Worm (Caenorhabditis elegans) whole organism, late embryonic: Measurements from ENCODE around the gene zip-1.

Experiments
- C08G9.2 ChIP-seq: sonication (generic microtip); optimal IDR thresholded peaks from 2 replicates; lab custom pipeline; 2016; ENCODE audit warnings: mild to moderate bottlenecking, missing genetic modification characterization, moderate library complexity, missing compliant biosample characterization
- C38D4.7 ChIP-seq: fragments of 200-800 bp; sonication (Bioruptor generic); optimal IDR thresholded peaks from 2 replicates; lab custom pipeline; 2018; ENCODE audit warnings: mild to moderate bottlenecking, missing genetic modification characterization, moderate library complexity, missing compliant biosample characterization
- F13H6.1 ChIP-seq: sonication (generic microtip); optimal IDR thresholded peaks from 2 replicates; lab custom pipeline; 2016; ENCODE audit warnings: missing genetic modification characterization, missing compliant biosample characterization
- K02D7.2 ChIP-seq: sonication (generic microtip); optimal IDR thresholded peaks from 2 replicates; lab custom pipeline; 2017; ENCODE audit warnings: mild to moderate bottlenecking, missing genetic modification characterization, missing compliant biosample characterization
- ahr-1 ChIP-seq: sonication (generic microtip); optimal IDR thresholded peaks from 2 replicates; lab custom pipeline; 2016; ENCODE audit warnings: missing genetic modification characterization, missing compliant biosample characterization
- ama-1 ChIP-seq: fragments of 150-350 bp; optimal IDR thresholded peaks from 2 replicates; lab custom pipeline; 2014
- ceh-14 ChIP-seq: sonication (generic microtip); optimal IDR thresholded peaks from 2 replicates; lab custom pipeline; 2016; ENCODE audit warnings: missing genotype, missing genetic modification characterization, missing compliant biosample characterization
- ceh-18 ChIP-seq: sonication (generic microtip); optimal IDR thresholded peaks from 2 replicates; lab custom pipeline; 2016; ENCODE audit warnings: missing genetic modification characterization, missing compliant biosample characterization
- ceh-19 ChIP-seq: fragments of 200-800 bp; sonication (Bioruptor generic); optimal IDR thresholded peaks from 2 replicates; lab custom pipeline; 2018; ENCODE audit warnings: mild to moderate bottlenecking, missing genetic modification characterization, missing compliant biosample characterization
- ceh-2 ChIP-seq: sonication (generic microtip); optimal IDR thresholded peaks from 2 replicates; lab custom pipeline; 2016; ENCODE audit warnings: missing genotype, missing genetic modification characterization, missing compliant biosample characterization
- ceh-24 ChIP-seq: sonication (generic microtip); optimal IDR thresholded peaks from 2 replicates; lab custom pipeline; 2016; ENCODE audit warnings: mild to moderate bottlenecking, missing genetic modification characterization, missing compliant biosample characterization
- ceh-30 ChIP-seq: fragments of 150-350 bp; optimal IDR thresholded peaks from 2 replicates; lab custom pipeline; 2014; ENCODE audit warnings: missing biosample characterization, missing genetic modification characterization
- ceh-31 ChIP-seq: sonication (generic microtip); optimal IDR thresholded peaks from 2 replicates; lab custom pipeline; 2016; ENCODE audit warnings: missing genetic modification characterization, missing compliant biosample characterization
- ceh-45 ChIP-seq: fragments of 200-800 bp; sonication (Bioruptor generic); IDR thresholded peaks from 2 replicates; pipeline ENCODE4 v1.3.6; 2022; ENCODE audit warnings: missing genetic modification reagents, missing genetic modification characterization, missing compliant biosample characterization
- ceh-6 ChIP-seq: fragments of 200-800 bp; sonication (Bioruptor generic); optimal IDR thresholded peaks from 2 replicates; lab custom pipeline; 2018; ENCODE audit warnings: mild to moderate bottlenecking, missing genetic modification characterization, missing compliant biosample characterization
- dve-1 ChIP-seq: sonication (generic microtip); optimal IDR thresholded peaks from 2 replicates; lab custom pipeline; 2017; ENCODE audit warnings: antibody characterized with exemption, mild to moderate bottlenecking, missing genetic modification characterization, missing compliant biosample characterization
- ets-4 ChIP-seq: sonication (generic microtip); optimal IDR thresholded peaks from 2 replicates; lab custom pipeline; 2016; ENCODE audit warnings: missing genetic modification characterization, missing compliant biosample characterization
- eyg-1 ChIP-seq: sonication (generic microtip); optimal IDR thresholded peaks from 2 replicates; lab custom pipeline; 2016; ENCODE audit warnings: missing genotype, missing genetic modification characterization, missing compliant biosample characterization
- fax-1 ChIP-seq: sonication (generic microtip); optimal IDR thresholded peaks from 2 replicates; lab custom pipeline; 2016; ENCODE audit warnings: missing genotype, missing genetic modification characterization, missing compliant biosample characterization
- fkh-6 ChIP-seq: sonication (generic microtip); optimal IDR thresholded peaks from 2 replicates; lab custom pipeline; 2016; ENCODE audit warnings: missing genetic modification characterization, missing compliant biosample characterization
- hlh-13 ChIP-seq: fragments of 200-800 bp; sonication (Bioruptor generic); optimal IDR thresholded peaks from 2 replicates; lab custom pipeline; 2018; ENCODE audit warnings: mild to moderate bottlenecking, missing genetic modification characterization, missing compliant biosample characterization
- hlh-15 ChIP-seq: sonication (generic microtip); optimal IDR thresholded peaks from 2 replicates; lab custom pipeline; 2016; ENCODE audit warnings: missing genetic modification characterization, missing compliant biosample characterization
- hlh-6 ChIP-seq: sonication (generic microtip); optimal IDR thresholded peaks from 2 replicates; lab custom pipeline; 2016; ENCODE audit warnings: missing genotype, missing genetic modification characterization, missing compliant biosample characterization
- hlh-8 ChIP-seq: sonication (generic microtip); optimal IDR thresholded peaks from 2 replicates; lab custom pipeline; 2016; ENCODE audit warnings: missing genotype, missing genetic modification characterization, missing compliant biosample characterization
- lim-6 ChIP-seq: sonication (generic microtip); optimal IDR thresholded peaks from 2 replicates; lab custom pipeline; 2016; ENCODE audit warnings: missing genetic modification characterization, missing compliant biosample characterization
- lin-11 ChIP-seq: fragments of 200-800 bp; sonication (Bioruptor generic); optimal IDR thresholded peaks from 2 replicates; lab custom pipeline; 2018; ENCODE audit warnings: mild to moderate bottlenecking, missing genetic modification characterization, missing compliant biosample characterization
- madf-2 ChIP-seq: sonication (generic microtip); optimal IDR thresholded peaks from 2 replicates; lab custom pipeline; 2017; ENCODE audit warnings: missing genetic modification characterization, missing compliant biosample characterization
- mec-3 ChIP-seq: sonication (generic microtip); optimal IDR thresholded peaks from 2 replicates; lab custom pipeline; 2016; ENCODE audit warnings: borderline replicate concordance, missing genetic modification characterization, missing compliant biosample characterization
- nhr-11 ChIP-seq: fragments of 150-350 bp; optimal IDR thresholded peaks from 2 replicates; lab custom pipeline; 2014; ENCODE audit warnings: missing biosample characterization, missing genetic modification characterization
- nhr-232 ChIP-seq: sonication (generic microtip); optimal IDR thresholded peaks from 2 replicates; lab custom pipeline; 2016; ENCODE audit warnings: missing genetic modification characterization, missing compliant biosample characterization
- odd-2 ChIP-seq: sonication (generic microtip); optimal IDR thresholded peaks from 2 replicates; lab custom pipeline; 2017; ENCODE audit warnings: antibody characterized with exemption, mild to moderate bottlenecking, missing genetic modification characterization, missing compliant biosample characterization
- pag-3 ChIP-seq: sonication (generic microtip); optimal IDR thresholded peaks from 2 replicates; lab custom pipeline; 2016; ENCODE audit warnings: missing compliant biosample characterization, missing genetic modification characterization, borderline replicate concordance
- pax-1 ChIP-seq: fragments of 150-350 bp; optimal IDR thresholded peaks from 2 replicates; lab custom pipeline; 2014; ENCODE audit warnings: missing biosample characterization, missing genetic modification characterization
- pha-4 ChIP-seq: fragments of 150-350 bp; optimal IDR thresholded peaks from 2 replicates; lab custom pipeline; 2018; ENCODE audit warnings: missing biosample characterization, missing genetic modification reagents, missing genetic modification characterization
- pqm-1 ChIP-seq: sonication (generic microtip); optimal IDR thresholded peaks from 2 replicates; lab custom pipeline; 2016; ENCODE audit warnings: missing genetic modification characterization, missing compliant biosample characterization
- pros-1 ChIP-seq: fragments of 150-350 bp; optimal IDR thresholded peaks from 2 replicates; lab custom pipeline; 2014; ENCODE audit warnings: missing biosample characterization, missing genetic modification reagents, missing genetic modification characterization
- rnt-1 ChIP-seq: sonication (generic microtip); optimal IDR thresholded peaks from 2 replicates; lab custom pipeline; 2016; ENCODE audit warnings: missing genetic modification characterization, missing compliant biosample characterization
- sox-4 ChIP-seq: sonication (generic microtip); optimal IDR thresholded peaks from 2 replicates; lab custom pipeline; 2017; ENCODE audit warnings: mild to moderate bottlenecking, missing genetic modification characterization, inconsistent platforms, missing compliant biosample characterization
- syd-9 ChIP-seq: sonication (generic microtip); optimal IDR thresholded peaks from 2 replicates; lab custom pipeline; 2016; ENCODE audit warnings: mild to moderate bottlenecking, missing genetic modification characterization, moderate library complexity, missing compliant biosample characterization
- ttx-3 ChIP-seq: sonication (generic microtip); optimal IDR thresholded peaks from 2 replicates; lab custom pipeline; 2016; ENCODE audit warnings: missing genetic modification reagents, missing genetic modification characterization, missing compliant biosample characterization
- unc-86 ChIP-seq: sonication (generic microtip); optimal IDR thresholded peaks from 2 replicates; lab custom pipeline; 2016; ENCODE audit warnings: missing genetic modification characterization, missing compliant biosample characterization
- zip-5 ChIP-seq: sonication (generic microtip); optimal IDR thresholded peaks from 2 replicates; lab custom pipeline; 2016; ENCODE audit warnings: missing genetic modification characterization, missing compliant biosample characterization

Gene zip-1

DNA sequence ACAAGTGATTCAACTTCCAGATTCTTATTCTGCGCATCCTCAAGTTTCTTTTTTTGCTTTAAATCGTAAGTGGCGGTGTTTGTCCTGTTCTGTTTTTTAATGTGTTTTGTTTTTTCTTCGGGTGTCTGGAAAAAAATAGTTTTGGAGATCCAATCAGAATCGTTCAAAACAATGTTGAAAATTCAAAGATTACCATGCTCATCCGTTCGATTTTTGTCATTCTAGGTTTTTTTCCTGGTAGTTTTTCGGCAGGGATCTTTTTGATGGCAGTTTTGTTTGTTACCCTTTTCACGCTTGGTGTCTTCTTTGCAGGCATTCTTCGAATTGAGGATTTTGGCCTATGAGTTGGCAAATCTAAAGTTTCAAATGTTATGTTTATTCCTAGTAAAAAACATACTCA, 23.0 kb downstream of the zip-1 start:
- TF ChIP-seq ceh-19 (GFP tag; lab: Kevin White, UChicago), result no peak
- no peak for TF ChIP-seq ceh-24 (tag; lab: Kevin White, UChicago)
- TF ChIP-seq odd-2 (tag; lab: Kevin White, UChicago), result no peak
- no peak for TF ChIP-seq pha-4 (tag; lab: Kevin White, UChicago)

DNA sequence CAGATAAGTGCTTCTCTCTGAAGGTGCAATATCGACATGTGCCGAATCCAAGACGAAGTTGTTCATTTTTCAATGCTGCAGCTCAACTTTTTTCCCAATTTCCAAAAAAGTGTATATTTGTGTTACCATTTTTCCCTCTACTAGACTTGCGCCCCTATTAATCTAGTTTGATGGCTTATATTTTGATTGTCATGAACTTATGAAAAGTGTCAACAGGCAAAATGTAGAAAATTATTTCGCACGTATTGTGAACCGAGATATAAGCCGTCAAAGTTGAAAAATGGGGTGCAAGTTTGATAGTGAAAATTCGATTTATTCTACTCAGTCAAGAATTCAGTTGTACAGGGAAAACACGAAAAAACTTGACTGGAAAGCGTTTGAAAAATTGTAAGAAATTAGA, 24.9 kb downstream of the zip-1 start, which contains the start of gene Y75B8A.32:
Y75B8A.32 (minus strand) TSS at position 101 of the 400 bp plus-strand sequence.
- TF ChIP-seq nhr-232 (no peak), fkh-6 (tag; lab: Kevin White, UChicago) (no peak), madf-2 (tag; lab: Kevin White, UChicago) (no peak), sox-4 (tag; lab: Kevin White, UChicago) (no peak), ceh-45 (GFP tag; lab: Robert Waterston, UW) (no peak), pros-1 (tag; lab: Kevin White, UChicago) (no peak), ahr-1 (tag; lab: Kevin White, UChicago) (no peak), hlh-15 (tag; lab: Kevin White, UChicago) (no peak), ceh-18 (tag; lab: Kevin White, UChicago) (no peak), zip-5 (tag; lab: Kevin White, UChicago) (no peak), hlh-6 (tag; lab: Kevin White, UChicago) (no peak), pax-1 (tag; lab: Kevin White, UChicago) (no peak), rnt-1 (no peak), eyg-1 (tag; lab: Kevin White, UChicago) (no peak), ceh-14 (tag; lab: Kevin White, UChicago) (no peak), pha-4 (tag; lab: Kevin White, UChicago) (no peak), ceh-24 (tag; lab: Kevin White, UChicago) (no peak), pag-3 (tag; lab: Kevin White, UChicago) (no peak), ceh-2 (tag; lab: Kevin White, UChicago) (no peak)

DNA sequence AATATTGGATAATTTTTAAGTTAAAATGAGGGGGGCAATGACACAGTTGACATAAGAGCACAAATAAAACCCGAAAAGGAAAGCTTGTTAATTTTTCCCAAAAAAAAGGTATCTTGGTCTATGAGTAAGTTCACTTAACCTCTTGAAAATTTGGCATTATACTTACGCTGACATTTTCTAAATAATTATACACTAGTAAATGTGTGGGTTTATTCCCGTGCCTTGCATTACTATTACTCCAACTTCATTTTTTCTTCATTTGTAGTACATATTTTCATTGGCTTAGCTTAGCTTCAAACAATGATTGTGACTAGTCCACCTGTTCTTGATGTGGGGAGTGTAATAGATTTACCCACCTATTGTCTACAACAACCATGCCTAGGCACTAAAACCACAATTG, 25.7 kb downstream of the zip-1 start, which contains the start of gene Y75B8A.34:
Y75B8A.34 (plus strand) TSS at position 301 of the 400 bp plus-strand sequence.
- no peak for TF ChIP-seq C08G9.2 (tag; lab: Kevin White, UChicago)
- no peak for TF ChIP-seq rnt-1
- TF ChIP-seq C38D4.7 (GFP tag; lab: Kevin White, UChicago), result no peak
- TF ChIP-seq pha-4 (tag; lab: Kevin White, UChicago), result no peak
- no peak for TF ChIP-seq ttx-3
- no peak for TF ChIP-seq pros-1 (tag; lab: Kevin White, UChicago)
- no peak for TF ChIP-seq lin-11 (tag; lab: Kevin White, UChicago)
- no peak for TF ChIP-seq hlh-13 (GFP tag; lab: Kevin White, UChicago)
- TF ChIP-seq ceh-6, result no peak
- no peak for TF ChIP-seq mec-3 (tag; lab: Kevin White, UChicago)
- no peak for TF ChIP-seq K02D7.2 (tag; lab: Kevin White, UChicago)
- no peak for TF ChIP-seq ceh-24 (tag; lab: Kevin White, UChicago)
- no peak for TF ChIP-seq syd-9 (tag; lab: Kevin White, UChicago)
- TF ChIP-seq fkh-6 (tag; lab: Kevin White, UChicago), result no peak
- TF ChIP-seq sox-4 (tag; lab: Kevin White, UChicago), result no peak
- no peak for TF ChIP-seq ceh-30
- TF ChIP-seq hlh-8 (tag; lab: Kevin White, UChicago), result no peak
- TF ChIP-seq pag-3 (tag; lab: Kevin White, UChicago), result no peak
- no peak for TF ChIP-seq pqm-1 (tag; lab: Kevin White, UChicago)
- TF ChIP-seq, all 69 proteins: peak for 0

DNA sequence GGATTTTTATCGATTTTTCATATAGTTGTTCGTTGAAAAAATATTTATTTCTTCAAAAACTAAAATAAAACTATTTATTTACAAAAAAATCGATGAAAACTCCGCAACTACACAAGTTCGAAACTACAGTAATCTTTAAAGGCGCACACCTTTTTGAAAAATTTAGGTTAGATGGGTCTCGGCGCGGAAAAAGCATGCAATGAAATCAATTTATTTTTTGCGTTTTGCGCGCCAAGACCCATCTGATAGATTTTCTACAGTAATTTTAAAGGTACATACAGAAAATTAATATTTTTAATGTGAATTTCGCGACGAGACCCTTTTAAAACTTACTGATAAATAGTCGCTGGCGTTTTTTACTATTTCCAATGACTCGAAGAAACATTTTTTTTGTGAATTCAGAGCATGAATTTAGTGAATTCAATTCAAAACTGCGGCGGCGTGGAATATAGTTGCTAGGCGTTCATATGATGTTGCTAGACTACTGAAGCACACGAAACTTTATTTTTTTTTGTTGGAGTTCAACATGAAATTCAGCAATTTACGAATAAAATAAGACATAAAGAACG, 33.5 kb downstream of the zip-1 start, which contains the start of gene Y75B8A.33:
Y75B8A.33 (minus strand) TSS at position 385 of the 569 bp plus-strand sequence.
- no peak for TF ChIP-seq fax-1 (tag; lab: Kevin White, UChicago)
- no peak for TF ChIP-seq lim-6 (tag; lab: Kevin White, UChicago)
- no peak for TF ChIP-seq ama-1 (lab: Kevin White, UChicago)
- no peak for TF ChIP-seq dve-1 (tag; lab: Kevin White, UChicago)
- no peak for TF ChIP-seq unc-86 (tag; lab: Kevin White, UChicago)
- no peak for TF ChIP-seq ttx-3
- no peak for TF ChIP-seq eyg-1 (tag; lab: Kevin White, UChicago)
- no peak for TF ChIP-seq ceh-45 (GFP tag; lab: Robert Waterston, UW)
- no peak for TF ChIP-seq pag-3 (tag; lab: Kevin White, UChicago)
- TF ChIP-seq pros-1 (tag; lab: Kevin White, UChicago), result no peak
- no peak for TF ChIP-seq ceh-31 (tag; lab: Kevin White, UChicago)
- TF ChIP-seq nhr-11 (tag; lab: Kevin White, UChicago), result no peak
- no peak for TF ChIP-seq ets-4 (tag; lab: Kevin White, UChicago)
- TF ChIP-seq F13H6.1 (tag; lab: Kevin White, UChicago), result no peak
- TF ChIP-seq, all 69 proteins: peak for 0
